Fruit fly (Drosophila melanogaster): ENCODE data around the gene Drsl1.

dm6 chr3L:3319992-3320732 is 15.4 kb downstream of the Drsl1 start:
- TF ChIP-seq pad (GFP tag; optimal IDR thresholded peaks at IDR 0.05) (no peak), CG12768 (GFP tag; optimal IDR thresholded peaks at IDR 0.05) (peak; percentile 34)

Data from whole organism, adult.